Worm (Caenorhabditis elegans) whole organism, L4/young adult: ENCODE data around the gene Y57G11C.42.

Source experiments
- W03F9.2 ChIP-seq: fragments of 150-350 bp; optimal IDR thresholded peaks from 2 replicates; lab custom pipeline; 2014; ENCODE audit warnings: missing biosample characterization, missing genetic modification characterization
- dao-5 ChIP-seq: sonication (generic microtip); optimal IDR thresholded peaks from 2 replicates; lab custom pipeline; 2016; ENCODE audit warnings: missing genotype, missing genetic modification characterization, moderate library complexity, missing compliant biosample characterization

DNA sequence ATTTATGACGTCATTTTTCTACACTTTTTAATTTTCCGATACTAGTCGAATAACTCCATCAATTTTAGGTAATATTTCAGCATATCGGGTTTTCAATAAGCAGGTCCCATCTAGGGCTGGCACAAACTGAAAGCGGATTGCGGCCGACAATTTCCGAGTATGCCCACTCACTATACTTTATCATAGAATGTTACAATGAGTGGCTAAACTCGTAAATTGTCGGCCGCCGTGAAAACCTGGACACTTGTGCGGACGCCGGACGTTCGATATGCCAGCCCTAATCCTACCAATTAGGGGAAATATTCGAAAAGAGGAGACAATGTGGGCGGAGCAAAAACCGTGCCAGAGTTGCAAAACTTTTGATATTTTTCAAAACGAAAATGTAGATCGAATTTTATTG lies 31.3 kb downstream of the Y57G11C.42 start:
- TF ChIP-seq dao-5 (tag; lab: Kevin White, UChicago) = no peak
- TF ChIP-seq W03F9.2 (tag; lab: Kevin White, UChicago) = no peak
